Fruit fly (Drosophila melanogaster) whole organism, pupa: Measurements from ENCODE around the gene Pis.

Experiments
- CG10348 ChIP-seq: fragments of 200-800 bp; sonication (Bioruptor generic); IDR thresholded peaks from 2 replicates; pipeline ENCODE4 v1.3.6; 2022; ENCODE audit warnings: missing biosample characterization, missing genetic modification characterization
- CG12605 ChIP-seq: fragments of 200-800 bp; sonication (Bioruptor generic); IDR thresholded peaks from 2 replicates; pipeline ENCODE4 v1.3.6; 2022; ENCODE audit warnings: missing biosample characterization, missing genetic modification characterization
- CG13204 ChIP-seq: fragments of 200-800 bp; sonication (Bioruptor generic); optimal IDR thresholded peaks from 2 replicates; lab custom pipeline; 2018; ENCODE audit warnings: missing biosample characterization, mild to moderate bottlenecking, missing genetic modification characterization, moderate library complexity
- CG14655 ChIP-seq: fragments of 200-800 bp; sonication (Bioruptor generic); optimal IDR thresholded peaks from 3 replicates; lab custom pipeline; 2017; ENCODE audit warnings: mild to moderate bottlenecking, missing biosample characterization, missing genetic modification reagents, missing genetic modification characterization
- CG15710 ChIP-seq: fragments of 200-800 bp; sonication (Bioruptor generic); optimal IDR thresholded peaks from 2 replicates; lab custom pipeline; 2018; ENCODE audit warnings: missing biosample characterization, mild to moderate bottlenecking, missing genetic modification characterization, moderate library complexity
- CG17806 ChIP-seq: fragments of 200-800 bp; sonication (Bioruptor generic); optimal IDR thresholded peaks from 2 replicates; lab custom pipeline; 2018; ENCODE audit warnings: missing biosample characterization, mild to moderate bottlenecking, missing genetic modification characterization, moderate library complexity
- CG32121 ChIP-seq: fragments of 200-800 bp; sonication (Bioruptor generic); IDR thresholded peaks from 2 replicates; pipeline ENCODE4 v1.3.6; 2022; ENCODE audit warnings: missing biosample characterization, missing genetic modification characterization
- CG34367 ChIP-seq: fragments of 200-800 bp; sonication (Bioruptor generic); optimal IDR thresholded peaks from 2 replicates; lab custom pipeline; 2018; ENCODE audit warnings: missing biosample characterization, mild to moderate bottlenecking, missing genetic modification characterization
- CG4496 ChIP-seq: fragments of 200-800 bp; sonication (Bioruptor generic); IDR thresholded peaks from 3 replicates; pipeline ENCODE4 v1.3.6; 2022; ENCODE audit warnings: missing biosample characterization, missing genetic modification characterization
- CG8159 ChIP-seq: fragments of 200-800 bp; sonication (Bioruptor generic); optimal IDR thresholded peaks from 3 replicates; lab custom pipeline; 2018; ENCODE audit warnings: missing biosample characterization, mild to moderate bottlenecking, missing genetic modification characterization, moderate library complexity
- CG8301 ChIP-seq: fragments of 200-800 bp; sonication (Bioruptor generic); optimal IDR thresholded peaks from 2 replicates; lab custom pipeline; 2018; ENCODE audit warnings: missing biosample characterization, mild to moderate bottlenecking, missing genetic modification characterization
- CG9948 ChIP-seq: fragments of 200-800 bp; sonication (Bioruptor generic); optimal IDR thresholded peaks from 2 replicates; lab custom pipeline; 2018; ENCODE audit warnings: missing biosample characterization, mild to moderate bottlenecking, missing genetic modification characterization, moderate library complexity
- D1 ChIP-seq: fragments of 200-800 bp; sonication (Bioruptor generic); optimal IDR thresholded peaks from 2 replicates; lab custom pipeline; 2018; ENCODE audit warnings: missing biosample characterization, mild to moderate bottlenecking, missing genetic modification characterization, moderate library complexity
- EcR ChIP-seq: fragments of 200-800 bp; sonication (Bioruptor generic); optimal IDR thresholded peaks from 3 replicates; lab custom pipeline; 2019; ENCODE audit warnings: missing biosample characterization, missing genetic modification characterization, mild to moderate bottlenecking, moderate library complexity, missing genetic modification reagents
- Ets98B ChIP-seq: fragments of 200-800 bp; sonication (Bioruptor generic); IDR thresholded peaks from 2 replicates; pipeline ENCODE4 v1.3.6; 2022; ENCODE audit warnings: missing biosample characterization, missing genetic modification characterization
- Pif1A ChIP-seq: fragments of 200-800 bp; sonication (Bioruptor generic); optimal IDR thresholded peaks from 3 replicates; lab custom pipeline; 2016; ENCODE audit warnings: missing biosample characterization, missing genetic modification characterization
- Pif1B ChIP-seq: fragments of 200-800 bp; sonication (Bioruptor generic); optimal IDR thresholded peaks from 3 replicates; lab custom pipeline; 2016; ENCODE audit warnings: missing biosample characterization, missing genetic modification characterization
- Snoo ChIP-seq: fragments of 200-800 bp; sonication (Bioruptor generic); optimal IDR thresholded peaks from 3 replicates; lab custom pipeline; 2017; ENCODE audit warnings: missing biosample characterization, mild to moderate bottlenecking, missing genetic modification characterization, inconsistent platforms
- fd96Ca ChIP-seq: fragments of 200-800 bp; sonication (Bioruptor generic); IDR thresholded peaks from 3 replicates; pipeline ENCODE4 v1.3.6; 2022; ENCODE audit warnings: missing biosample characterization, missing genetic modification characterization
- gl ChIP-seq: fragments of 200-800 bp; sonication (Bioruptor generic); optimal IDR thresholded peaks from 2 replicates; lab custom pipeline; 2018; ENCODE audit warnings: missing biosample characterization, mild to moderate bottlenecking, missing genetic modification characterization
- rn ChIP-seq: fragments of 200-800 bp; sonication (Bioruptor generic); IDR thresholded peaks from 2 replicates; pipeline ENCODE4 v1.3.6; 2022; ENCODE audit warnings: missing biosample characterization, missing genetic modification characterization

Gene Pis

DNA sequence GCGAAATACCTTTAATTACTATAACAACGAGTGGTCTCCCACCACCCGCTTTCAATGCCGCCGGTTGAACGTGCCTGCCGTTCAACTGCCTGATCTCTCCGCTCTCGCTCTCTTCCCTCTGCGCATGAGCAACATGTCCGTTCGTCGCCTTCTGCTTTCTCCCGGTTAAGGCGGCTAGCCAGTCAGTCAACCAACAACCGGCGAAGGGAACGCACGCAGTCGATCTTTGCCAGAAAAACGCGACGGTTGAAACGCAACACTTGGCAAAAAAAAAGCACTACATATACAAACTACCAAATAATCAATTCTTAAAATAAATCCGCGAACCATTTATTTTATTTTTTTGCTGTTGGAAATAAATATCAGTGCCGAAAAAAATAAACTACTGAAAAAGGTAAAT is 28.3 kb downstream of the Pis start, which contains the start of gene CG12708:
TSS of gene CG12708 (plus strand) at position 183 of the 400 bp plus-strand sequence.
- no peak for TF ChIP-seq CG34367 (tag; lab: Kevin White, UChicago)
- 0 out of 2 replicates have a peak, but pooled peaks have one; percentile 21 for TF ChIP-seq CG12605 (GFP tag; lab: Robert Waterston, UW)
- TF ChIP-seq Pif1B (GFP tag; lab: Kevin White, UChicago): peak; percentile 35
- peak; percentile 32 for TF ChIP-seq Pif1A (GFP tag; lab: Kevin White, UChicago)
- no peak for TF ChIP-seq CG15710 (tag; lab: Kevin White, UChicago)
- TF ChIP-seq rn: no peak
- no peak for TF ChIP-seq CG32121 (GFP tag; lab: Robert Waterston, UW)
- no peak for TF ChIP-seq CG8159 (tag; lab: Kevin White, UChicago)
- no peak for TF ChIP-seq CG10348
- TF ChIP-seq fd96Ca (GFP tag; lab: Robert Waterston, UW): no peak; the same call in 2 of the 3 replicates
- TF ChIP-seq CG14655 (GFP tag; lab: Kevin White, UChicago): peak; percentile 18
- TF ChIP-seq Ets98B (GFP tag; lab: Robert Waterston, UW): peak; percentile 44
- TF ChIP-seq gl (tag; lab: Kevin White, UChicago): no peak
- peak; percentile 19 for TF ChIP-seq EcR (GFP tag; lab: Kevin White, UChicago)
- TF ChIP-seq D1 (tag; lab: Kevin White, UChicago): no peak
- TF ChIP-seq CG13204 (GFP tag; lab: Kevin White, UChicago): no peak
- TF ChIP-seq CG9948 (tag; lab: Kevin White, UChicago): no peak
- peak; percentile 6 for TF ChIP-seq CG17806
- peak; percentile 6 for TF ChIP-seq CG8301
- TF ChIP-seq Snoo: peak; percentile 16
- TF ChIP-seq CG4496 (GFP tag; lab: Robert Waterston, UW): peak; percentile 56; the same call in 1 of the 3 replicates

DNA sequence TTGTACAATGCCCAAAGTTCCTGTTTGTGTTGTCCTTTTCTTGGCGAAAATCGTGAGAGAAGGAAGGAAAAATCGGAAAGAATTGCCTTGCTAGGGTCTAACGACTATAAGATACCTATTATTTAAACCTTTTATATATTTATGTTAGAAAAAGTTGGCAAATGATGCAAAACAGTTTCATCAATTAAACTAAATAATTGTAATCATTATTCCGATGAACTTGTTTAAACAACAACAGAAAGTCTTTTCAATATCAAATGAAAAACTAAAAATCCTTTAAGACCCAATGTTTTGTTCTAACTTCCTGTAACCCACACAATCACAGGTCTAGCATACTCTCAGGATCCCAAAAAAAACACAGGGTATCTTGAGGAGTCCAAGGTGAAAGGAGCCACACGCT is 29.2 kb downstream of the Pis start:
- TF ChIP-seq CG14655 (GFP tag; lab: Kevin White, UChicago) (no peak), EcR (GFP tag; lab: Kevin White, UChicago) (no peak), CG9948 (tag; lab: Kevin White, UChicago) (no peak), CG10348 (no peak), CG13204 (GFP tag; lab: Kevin White, UChicago) (no peak), fd96Ca (GFP tag; lab: Robert Waterston, UW) (no peak), D1 (tag; lab: Kevin White, UChicago) (no peak), CG34367 (tag; lab: Kevin White, UChicago) (no peak), CG4496 (GFP tag; lab: Robert Waterston, UW) (no peak), Snoo (no peak), CG32121 (GFP tag; lab: Robert Waterston, UW) (no peak)

dm6 chrX:15671026-15671563 is 32.5 kb downstream of the Pis start, which contains the start of gene CG15646:
TSS of gene CG15646 (minus strand) at chrX:15671029.
- TF ChIP-seq rn: no peak
- TF ChIP-seq D1 (tag; lab: Kevin White, UChicago): peak; percentile 58
- TF ChIP-seq CG8301: peak; percentile 66
- TF ChIP-seq CG12605 (GFP tag; lab: Robert Waterston, UW): no peak
- TF ChIP-seq CG32121 (GFP tag; lab: Robert Waterston, UW): no peak
- TF ChIP-seq Ets98B (GFP tag; lab: Robert Waterston, UW): no peak
- peak; percentile 77 for TF ChIP-seq Snoo
- TF ChIP-seq CG13204 (GFP tag; lab: Kevin White, UChicago): peak; percentile 23
- peak; percentile 83 for TF ChIP-seq CG17806
- TF ChIP-seq CG14655 (GFP tag; lab: Kevin White, UChicago): peak; percentile 73
- TF ChIP-seq Pif1B (GFP tag; lab: Kevin White, UChicago): peak; percentile 54
- peak; percentile 52 for TF ChIP-seq Pif1A (GFP tag; lab: Kevin White, UChicago)
- peak; percentile 84 for TF ChIP-seq CG9948 (tag; lab: Kevin White, UChicago)
- peak; percentile 80 for TF ChIP-seq CG15710 (tag; lab: Kevin White, UChicago)
- peak; percentile 45 for TF ChIP-seq gl (tag; lab: Kevin White, UChicago)
- TF ChIP-seq CG4496 (GFP tag; lab: Robert Waterston, UW): peak; percentile 33; the same call in 1 of the 3 replicates
- TF ChIP-seq CG8159 (tag; lab: Kevin White, UChicago): peak; percentile 87
- TF ChIP-seq CG34367 (tag; lab: Kevin White, UChicago): peak; percentile 72

dm6 chrX:15662285-15662684 is 41.3 kb downstream of the Pis start, which contains the start of gene CG8119:
TSS of gene CG8119 (plus strand) at chrX:15662585.
- TF ChIP-seq Pif1B (GFP tag; lab: Kevin White, UChicago) (no peak), fd96Ca (GFP tag; lab: Robert Waterston, UW) (no peak)

DNA sequence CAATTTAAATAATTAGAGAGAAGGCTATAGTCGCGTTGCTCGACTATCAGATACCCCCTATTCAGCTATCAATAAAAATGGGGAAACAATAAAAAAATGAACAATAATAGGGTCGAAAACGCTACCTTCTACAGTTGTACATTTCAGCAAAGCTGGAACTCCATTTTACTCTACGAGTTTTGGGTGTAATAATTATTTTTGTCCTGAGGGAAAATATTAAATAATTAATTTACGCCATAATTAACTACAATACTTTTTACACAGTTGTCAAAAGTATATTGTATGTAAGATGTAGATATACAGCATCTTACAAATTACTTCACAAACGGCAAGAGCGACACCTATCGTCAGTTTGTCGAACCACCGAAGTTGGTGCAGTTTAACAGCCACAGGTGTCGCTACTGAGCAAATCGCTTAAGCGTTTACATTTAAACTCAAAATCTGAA is 50.2 kb downstream of the Pis start:
- TF ChIP-seq D1 (tag; lab: Kevin White, UChicago): peak; percentile 65
- TF ChIP-seq Pif1A (GFP tag; lab: Kevin White, UChicago): no peak

dm6 chrX:15651559-15651958 is 52.0 kb downstream of the Pis start:
- TF ChIP-seq EcR (GFP tag; lab: Kevin White, UChicago): no peak
- 0 out of 3 replicates have a peak, but pooled peaks have one; percentile 15 for TF ChIP-seq CG4496 (GFP tag; lab: Robert Waterston, UW)
